Fruit fly (Drosophila melanogaster): Measurements from ENCODE around the gene AOX4.

Gene AOX4

DNA sequence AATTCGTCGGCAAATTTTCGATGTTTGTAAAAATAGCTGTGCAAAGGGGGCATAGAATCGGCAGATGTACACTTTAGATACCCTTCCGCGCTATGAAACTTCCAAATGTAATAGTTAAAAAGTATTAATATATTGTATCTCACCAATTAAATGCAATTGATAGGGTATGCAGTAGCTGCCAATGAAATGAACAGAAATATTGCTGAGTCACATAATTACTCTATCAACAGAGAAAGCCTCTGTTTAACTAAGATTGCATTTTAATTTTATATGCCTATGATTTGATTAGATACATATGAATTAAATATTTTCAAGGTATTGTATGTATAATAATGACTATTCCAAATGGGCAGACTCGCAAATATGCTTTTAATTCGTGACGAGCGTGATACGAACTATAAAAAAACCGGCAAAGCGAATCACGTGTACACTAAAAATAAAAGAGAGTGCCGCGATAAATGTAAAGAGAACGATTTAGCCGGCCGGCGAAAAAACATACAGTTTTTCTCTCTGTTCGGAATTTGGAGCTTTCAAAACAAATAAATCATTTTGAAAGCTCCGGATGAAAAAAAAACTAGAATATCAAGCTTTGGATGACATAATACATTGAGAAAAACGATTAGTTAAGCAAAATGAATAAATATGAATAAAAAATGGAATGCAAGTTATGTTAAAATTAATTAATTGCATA lies 4.7 kb downstream of the AOX4 start, which contains the start of gene AOX3 (continued):
- TF ChIP-seq spab (GFP tag; optimal IDR thresholded peaks at IDR 0.05) = no peak
- TF ChIP-seq CG3919 (GFP tag; optimal IDR thresholded peaks at IDR 0.05) = peak; percentile 14
- peak; percentile 29 for TF ChIP-seq OdsH (GFP tag; optimal IDR thresholded peaks at IDR 0.05)
- peak; percentile 44 for TF ChIP-seq achi (GFP tag; optimal IDR thresholded peaks at IDR 0.05)
- TF ChIP-seq Sox14 (GFP tag; optimal IDR thresholded peaks at IDR 0.05) = no peak
- no peak for TF ChIP-seq CG34406 (GFP tag; optimal IDR thresholded peaks at IDR 0.05)
- no peak for TF ChIP-seq CG6854 (GFP tag; optimal IDR thresholded peaks at IDR 0.05)
- TF ChIP-seq Eip93F (GFP tag; optimal IDR thresholded peaks at IDR 0.05) = no peak
- TF ChIP-seq CG6792 (GFP tag; optimal IDR thresholded peaks at IDR 0.05) = no peak
- TF ChIP-seq Ets96B (tag; optimal IDR thresholded peaks at IDR 0.05) = no peak
- peak; percentile 58 for TF ChIP-seq net (GFP tag; optimal IDR thresholded peaks at IDR 0.05)
- peak; percentile 62 for TF ChIP-seq CG6276 (GFP tag; optimal IDR thresholded peaks at IDR 0.05)
- no peak for TF ChIP-seq CG1621 (tag; optimal IDR thresholded peaks at IDR 0.05)
- TF ChIP-seq fd85E (GFP tag; optimal IDR thresholded peaks at IDR 0.05) = no peak
- TF ChIP-seq salr (GFP tag; optimal IDR thresholded peaks at IDR 0.05) = peak in 1 of 2 experiments; percentile 75
- TF ChIP-seq dsx (GFP tag; optimal IDR thresholded peaks at IDR 0.05; ENCODE audit: poor library complexity, severe bottlenecking) = no peak
- TF ChIP-seq Smox (GFP tag; optimal IDR thresholded peaks at IDR 0.05) = peak; percentile 32
- peak; percentile 83 for TF ChIP-seq Hr4 (GFP tag; optimal IDR thresholded peaks at IDR 0.05)
- peak; percentile 86 for TF ChIP-seq Eip78C (GFP tag)

DNA sequence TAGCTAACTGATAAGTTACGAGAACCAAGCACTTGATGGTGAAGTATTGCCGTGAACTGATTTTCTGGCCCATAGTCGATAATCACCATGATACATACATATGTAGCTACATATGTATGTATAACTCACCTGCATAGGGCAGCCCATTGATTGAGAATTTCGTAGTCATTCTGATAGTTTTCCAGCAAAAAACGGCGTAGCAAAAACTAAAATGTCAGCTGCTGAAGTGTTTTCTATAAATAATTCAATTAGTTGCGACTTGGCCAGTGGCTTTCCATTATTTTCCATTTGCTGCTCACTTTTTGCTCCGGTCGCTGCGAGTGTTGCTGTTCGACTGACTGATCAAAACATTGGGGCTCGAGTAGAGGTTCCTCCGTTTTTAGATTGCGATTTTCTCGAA lies 5.4 kb downstream of the AOX4 start:
- TF ChIP-seq Sox102F (GFP tag; optimal IDR thresholded peaks at IDR 0.05) = no peak

DNA sequence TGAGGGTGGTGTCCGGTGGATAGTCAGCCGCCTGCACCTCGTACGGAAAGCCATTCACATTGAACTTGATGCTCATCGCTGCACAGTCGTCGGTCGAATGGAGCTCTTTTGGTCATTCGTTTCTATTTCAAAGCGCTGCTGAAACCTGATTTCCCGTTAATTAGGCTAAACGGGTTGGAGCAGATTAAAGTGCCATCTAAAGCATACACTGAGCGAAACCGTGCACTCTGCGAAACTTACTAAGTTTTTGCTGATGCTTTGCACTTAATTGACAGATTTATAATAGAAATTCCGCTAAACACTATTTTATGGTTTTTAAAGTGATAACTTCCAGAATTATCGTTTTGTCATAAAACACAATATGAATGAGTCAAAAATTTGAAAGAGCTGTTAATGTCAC lies 10.3 kb downstream of the AOX4 start, which contains the start of gene AOX2:
TSS of gene AOX2 (minus strand) at position 101 of the 400 bp plus-strand sequence.
- TF ChIP-seq fd85E (GFP tag; optimal IDR thresholded peaks at IDR 0.05) = no peak
- TF ChIP-seq esn (GFP tag; optimal IDR thresholded peaks at IDR 0.05) = no peak
- TF ChIP-seq Eip93F (GFP tag; optimal IDR thresholded peaks at IDR 0.05) = no peak
- peak; percentile 30 for TF ChIP-seq Eip78C (GFP tag)

DNA sequence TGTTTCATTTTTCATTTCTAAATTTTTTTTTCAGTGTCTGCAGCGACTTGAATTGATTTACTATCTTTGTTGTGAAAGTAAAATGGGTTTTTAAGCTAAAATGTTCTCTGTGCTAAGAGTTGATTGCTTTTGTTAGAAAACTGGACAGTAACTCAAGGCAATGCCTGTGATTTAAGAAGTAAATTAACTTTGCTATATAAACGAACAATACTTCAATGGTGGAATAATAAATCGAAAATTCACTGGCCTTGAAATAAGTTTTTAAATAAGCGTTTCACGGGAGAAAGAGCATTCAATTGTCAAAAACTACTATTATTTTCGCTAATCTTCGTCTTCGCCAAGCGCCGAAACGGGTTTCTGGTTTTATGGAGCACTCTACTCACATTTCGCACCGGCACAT lies 11.7 kb downstream of the AOX4 start:
- TF ChIP-seq OdsH (GFP tag; optimal IDR thresholded peaks at IDR 0.05) (peak; percentile 48), CG32006 (GFP tag; optimal IDR thresholded peaks at IDR 0.05) (peak; percentile 76), achi (GFP tag; optimal IDR thresholded peaks at IDR 0.05) (peak; percentile 55), topi (GFP tag; optimal IDR thresholded peaks at IDR 0.05) (peak; percentile 29), cyc (GFP tag; optimal IDR thresholded peaks at IDR 0.05) (peak; percentile 3), salr (GFP tag; optimal IDR thresholded peaks at IDR 0.05) (peak in 1 of 2 experiments; percentile 33), net (GFP tag; optimal IDR thresholded peaks at IDR 0.05) (peak; percentile 47), ss (GFP tag; optimal IDR thresholded peaks at IDR 0.05) (no peak), CG34406 (GFP tag; optimal IDR thresholded peaks at IDR 0.05) (no peak), CG6792 (GFP tag; optimal IDR thresholded peaks at IDR 0.05) (peak; percentile 38), pdm3 (GFP tag; optimal IDR thresholded peaks at IDR 0.05) (peak; percentile 55), CG31627 (GFP tag; optimal IDR thresholded peaks at IDR 0.05) (peak; percentile 15), CG8119 (GFP tag; IDR thresholded peaks at IDR 0.05) (peak; percentile 76), CG15336 (GFP tag; IDR thresholded peaks at IDR 0.05) (peak; percentile 68), CG9139 (GFP tag; optimal IDR thresholded peaks at IDR 0.05) (no peak), CG1621 (tag; optimal IDR thresholded peaks at IDR 0.05) (no peak), Eip78C (GFP tag) (peak; percentile 89), fkh (GFP tag; optimal IDR thresholded peaks at IDR 0.05) (no peak), CG4318 (GFP tag; optimal IDR thresholded peaks at IDR 0.05) (peak; percentile 49), CG8632 (GFP tag; optimal IDR thresholded peaks at IDR 0.05) (peak; percentile 26), lz (GFP tag; optimal IDR thresholded peaks at IDR 0.05) (peak; percentile 1), acj6 (GFP tag; optimal IDR thresholded peaks at IDR 0.05) (no peak), Sox14 (GFP tag; optimal IDR thresholded peaks at IDR 0.05) (peak; percentile 38), Met (GFP tag; optimal IDR thresholded peaks at IDR 0.05) (peak; percentile 28), Eip75B (GFP tag; optimal IDR thresholded peaks at IDR 0.05) (peak; percentile 34), Hr39 (GFP tag; optimal IDR thresholded peaks at IDR 0.05) (peak; percentile 32), CG6163 (GFP tag; IDR thresholded peaks at IDR 0.05) (peak; percentile 51; the same call in 2 of the 3 replicates), CG11902 (GFP tag; optimal IDR thresholded peaks at IDR 0.05) (peak; percentile 14), svp (GFP tag) (peak; percentile 72), Hr4 (GFP tag; optimal IDR thresholded peaks at IDR 0.05) (peak; percentile 72), CG6276 (GFP tag; optimal IDR thresholded peaks at IDR 0.05) (peak; percentile 56), fd85E (GFP tag; optimal IDR thresholded peaks at IDR 0.05) (no peak), esn (GFP tag; optimal IDR thresholded peaks at IDR 0.05) (peak; percentile 32), CG11762 (GFP tag; optimal IDR thresholded peaks at IDR 0.05; ENCODE audit: insufficient read depth) (no peak), Smox (GFP tag; optimal IDR thresholded peaks at IDR 0.05) (peak; percentile 29), Ets96B (tag; optimal IDR thresholded peaks at IDR 0.05) (no peak)

Data from whole organism, prepupa.